Worm (Caenorhabditis elegans): ENCODE measurements around the gene str-135.

The str-135 gene

ce11 chrV:8300935-8301535, 20.4 kb upstream of the str-135 start, which contains the start of gene W02D7.6 (continued):
- TF ChIP-seq lsy-2 (tag; optimal IDR thresholded peaks at IDR 0.05) (peak in 1 of 2 experiments; percentile 30), hlh-30 (tag; optimal IDR thresholded peaks at IDR 0.05; ENCODE audit: insufficient read depth) (peak; percentile 35), F44E2.7 (GFP tag; IDR thresholded peaks at IDR 0.05) (0 out of 2 replicates have a peak, but pooled peaks have one; percentile 20), mes-2 (tag; optimal IDR thresholded peaks at IDR 0.05; ENCODE audit: poor library complexity, severe bottlenecking) (peak; percentile 48), T20F7.1 (GFP tag; optimal IDR thresholded peaks at IDR 0.05) (peak; percentile 75)

ce11 chrV:8299191-8299854, 18.7 kb upstream of the str-135 start, which contains the start of gene W02D7.5:
Gene W02D7.5 (minus strand): TSS chrV:8299241.
- TF ChIP-seq ztf-11 (tag; optimal IDR thresholded peaks at IDR 0.05): no peak
- no peak for TF ChIP-seq nhr-237 (tag; optimal IDR thresholded peaks at IDR 0.05)
- no peak for TF ChIP-seq nhr-6 (tag; optimal IDR thresholded peaks at IDR 0.05)
- no peak for TF ChIP-seq Y48G9A.11 (GFP tag; IDR thresholded peaks at IDR 0.05)
- no peak for TF ChIP-seq ceh-44 (GFP tag; IDR thresholded peaks at IDR 0.05)
- TF ChIP-seq ces-1 (GFP tag; optimal IDR thresholded peaks at IDR 0.05): no peak
- no peak for TF ChIP-seq T26A8.4 (GFP tag; IDR thresholded peaks at IDR 0.05)
- no peak for TF ChIP-seq hlh-30 (tag; optimal IDR thresholded peaks at IDR 0.05; ENCODE audit: insufficient read depth)
- TF ChIP-seq snpc-1.2 (GFP tag; IDR thresholded peaks at IDR 0.05): no peak
- TF ChIP-seq cey-2 (tag; optimal IDR thresholded peaks at IDR 0.05; ENCODE audit: borderline replicate concordance, insufficient read depth): no peak
- TF ChIP-seq lin-13 (GFP tag; optimal IDR thresholded peaks at IDR 0.05): no peak
- TF ChIP-seq ztf-7 (tag; optimal IDR thresholded peaks at IDR 0.05): no peak
- TF ChIP-seq snpc-4 (tag; optimal IDR thresholded peaks at IDR 0.05): no peak
- no peak for TF ChIP-seq mdt-29 (GFP tag; IDR thresholded peaks at IDR 0.05)

- TF ChIP-seq skn-1 (tag; optimal IDR thresholded peaks at IDR 0.05) (no peak), saeg-2 (GFP tag; IDR thresholded peaks at IDR 0.05) (no peak), dmd-6 (GFP tag; IDR thresholded peaks at IDR 0.05) (peak; percentile 32; the same call in 1 of the 2 replicates), daf-8 (GFP tag; IDR thresholded peaks at IDR 0.05) (no peak)
Measured at ce11 chrV:8297504-8297903, 16.8 kb upstream of the str-135 start, which contains the start of gene W02D7.4. Gene W02D7.4 (minus strand): TSS chrV:8297604.

ce11 chrV:8295866-8296265, 15.2 kb upstream of the str-135 start, which contains the start of gene smex-1:
Gene smex-1 (minus strand): TSS chrV:8295966.
- no peak for TF ChIP-seq zfp-2 (tag; optimal IDR thresholded peaks at IDR 0.05)
- TF ChIP-seq fkh-10 (GFP tag; optimal IDR thresholded peaks at IDR 0.05): no peak
- TF ChIP-seq sdz-12 (GFP tag; optimal IDR thresholded peaks at IDR 0.05): no peak
- TF ChIP-seq zag-1 (tag; optimal IDR thresholded peaks at IDR 0.05): no peak
- no peak for TF ChIP-seq Y48G9A.11 (GFP tag; IDR thresholded peaks at IDR 0.05)
- no peak for TF ChIP-seq nhr-28 (tag; optimal IDR thresholded peaks at IDR 0.05)

- TF ChIP-seq duxl-1 (tag; optimal IDR thresholded peaks at IDR 0.05; ENCODE audit: poor library complexity) (no peak), aha-1 (tag) (no peak), attf-4 (tag; optimal IDR thresholded peaks at IDR 0.05) (no peak), gei-8 (GFP tag; optimal IDR thresholded peaks at IDR 0.05) (no peak), lim-7 (GFP tag; IDR thresholded peaks at IDR 0.05) (no peak), T20F7.1 (GFP tag; optimal IDR thresholded peaks at IDR 0.05) (no peak)
Measured at ce11 chrV:8291764-8292163, 11.1 kb upstream of the str-135 start, which contains the start of gene srg-33. Gene srg-33 (plus strand): TSS chrV:8292064.

Measured in whole organism, L4 larva.